Fruit fly (Drosophila melanogaster) ovary, adult (tissue): Measurements from ENCODE around the gene Dyro.

Experiments
- CG17801 ChIP-seq: fragments of 200-800 bp; optimal IDR thresholded peaks from 2 replicates; lab custom pipeline; 2019; ENCODE audit warnings: missing biosample characterization, mild to moderate bottlenecking, missing genetic modification characterization, moderate library complexity; ENCODE audit not compliant: partially characterized antibody

The Dyro gene

DNA sequence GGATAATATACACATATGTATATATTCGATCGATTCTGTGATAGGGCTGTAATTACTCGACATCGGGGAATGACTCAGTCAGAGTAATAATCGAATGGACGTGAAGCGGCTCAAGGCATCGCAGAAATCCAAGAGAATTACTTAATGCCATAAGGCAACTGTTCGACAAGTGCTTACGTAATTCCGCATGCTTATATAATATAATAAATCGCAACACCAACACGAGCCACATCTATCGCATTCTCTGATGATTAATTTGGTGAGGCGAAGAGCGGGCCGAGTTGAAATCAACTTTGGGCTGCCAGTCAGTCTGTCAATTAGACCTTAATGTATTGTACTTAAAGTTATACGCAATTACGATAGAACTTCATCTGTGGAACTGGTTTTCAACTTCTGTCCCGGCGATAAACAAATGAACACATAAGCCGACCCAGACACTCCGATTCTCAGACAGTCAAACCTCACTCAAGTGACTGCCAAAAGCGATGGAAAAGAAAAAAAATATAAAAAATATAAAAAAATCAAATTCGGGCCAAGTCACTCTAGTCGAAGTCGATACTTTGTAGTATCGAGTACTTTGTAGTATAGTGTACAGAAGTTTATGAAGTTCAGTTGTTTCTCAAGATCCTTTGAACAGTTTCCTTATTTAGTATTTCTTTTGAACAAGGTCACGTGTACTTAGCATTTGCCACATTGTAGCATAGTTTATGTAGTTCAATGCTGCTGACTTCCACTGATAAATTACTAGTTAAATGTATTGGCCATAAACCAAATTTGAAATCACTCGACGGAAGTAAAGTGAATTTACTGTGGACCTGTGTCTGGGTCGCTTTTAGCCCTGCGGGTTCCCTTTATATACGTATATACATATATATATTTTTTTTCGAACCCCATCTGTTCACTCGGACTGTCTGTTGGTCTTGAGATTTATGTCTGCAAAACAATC, 26.7 kb upstream of the Dyro start:
- no peak for TF ChIP-seq CG17801 (GFP tag; lab: Kevin White, UChicago)

DNA sequence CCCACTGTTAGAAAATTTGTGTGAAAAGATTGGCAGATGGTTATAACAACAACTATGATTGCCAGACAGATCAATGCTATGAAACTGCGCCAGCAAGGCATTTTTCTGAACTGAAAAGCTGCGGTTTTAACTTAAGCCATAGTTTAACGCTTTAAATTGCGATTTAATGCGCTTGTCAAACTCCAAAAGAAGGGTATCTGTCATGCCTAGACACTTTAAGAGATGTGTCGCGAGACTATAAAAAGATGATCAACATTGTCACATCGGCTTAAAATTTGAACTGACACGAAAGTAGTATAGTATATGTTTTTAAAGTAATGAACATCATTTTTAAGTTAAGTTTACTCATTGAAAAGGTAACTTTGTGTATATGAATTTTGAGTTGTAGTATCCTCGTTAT, 25.9 kb upstream of the Dyro start, which contains the start of gene CG6168:
Gene CG6168 (minus strand): TSS at position 101 of the 400 bp plus-strand sequence.
- no peak for TF ChIP-seq CG17801 (GFP tag; lab: Kevin White, UChicago)

DNA sequence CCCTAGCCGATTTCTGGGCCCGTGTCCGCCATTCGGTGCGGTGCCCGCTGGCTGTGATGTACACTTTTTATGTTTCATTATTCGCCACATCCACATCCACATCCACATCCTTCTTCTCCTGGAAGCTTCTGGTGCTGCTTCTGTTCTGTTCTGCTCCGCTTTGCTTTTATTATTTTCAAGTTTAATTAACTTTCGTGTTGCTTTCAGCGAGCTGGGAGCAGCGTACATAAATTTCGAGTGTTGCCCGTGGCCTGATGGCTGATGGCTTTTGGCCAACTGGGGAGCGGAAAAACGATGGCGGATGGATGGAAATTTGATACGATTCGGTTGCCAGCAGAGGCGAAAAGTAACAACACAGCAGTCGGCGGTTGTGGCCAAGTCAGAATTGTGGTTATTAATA, 24.4 kb upstream of the Dyro start:
- TF ChIP-seq CG17801 (GFP tag; lab: Kevin White, UChicago), result no peak

DNA sequence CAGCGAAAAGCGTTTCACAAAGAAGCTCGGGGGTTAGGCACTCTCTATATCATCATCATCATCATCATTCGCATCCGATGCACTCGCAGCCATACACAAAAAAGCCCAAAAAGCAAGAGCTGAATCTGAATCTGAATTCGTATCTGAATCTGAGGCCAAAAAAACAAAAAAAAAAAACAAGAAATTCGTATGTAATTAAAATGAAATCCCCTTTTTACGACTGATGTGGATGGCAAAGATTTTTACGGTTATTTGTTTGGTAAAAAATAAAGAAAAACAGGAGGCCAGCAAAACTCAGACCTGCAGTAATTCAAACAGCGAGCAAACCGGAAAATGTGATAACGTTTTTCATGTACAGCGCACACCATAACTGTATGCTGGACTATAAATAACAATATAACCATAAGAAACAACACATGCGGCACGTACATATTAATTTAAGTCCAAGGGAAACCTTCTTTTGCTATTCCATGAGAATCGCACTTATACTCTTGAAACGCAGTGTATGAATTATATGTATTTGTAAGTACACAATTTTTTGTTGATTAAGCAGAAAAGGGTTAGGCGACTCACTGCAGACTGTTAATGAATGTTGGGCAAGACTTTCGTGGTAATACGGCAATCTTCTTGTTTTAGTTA, 22.9 kb upstream of the Dyro start:
- TF ChIP-seq CG17801 (GFP tag; lab: Kevin White, UChicago), result peak; percentile 92

DNA sequence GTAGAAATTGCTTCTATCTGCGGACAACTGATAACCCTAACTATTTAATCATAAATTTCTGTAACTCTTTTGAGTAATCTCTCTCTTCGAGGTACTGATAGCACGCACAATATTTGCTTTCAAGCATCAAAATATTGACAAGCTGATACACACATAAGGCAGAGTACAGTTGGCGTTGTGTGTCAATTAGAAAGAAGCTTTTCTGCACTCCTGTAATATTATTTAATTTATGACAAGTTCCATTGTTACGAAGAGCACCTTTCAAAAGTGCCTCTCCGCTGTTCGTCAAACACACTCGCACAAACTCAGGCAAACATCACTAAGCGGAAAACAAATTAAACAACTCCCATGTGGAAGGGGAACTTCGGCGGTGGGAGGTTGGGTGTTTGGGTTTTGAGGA, 21.7 kb upstream of the Dyro start:
- TF ChIP-seq CG17801 (GFP tag; lab: Kevin White, UChicago), result no peak

DNA sequence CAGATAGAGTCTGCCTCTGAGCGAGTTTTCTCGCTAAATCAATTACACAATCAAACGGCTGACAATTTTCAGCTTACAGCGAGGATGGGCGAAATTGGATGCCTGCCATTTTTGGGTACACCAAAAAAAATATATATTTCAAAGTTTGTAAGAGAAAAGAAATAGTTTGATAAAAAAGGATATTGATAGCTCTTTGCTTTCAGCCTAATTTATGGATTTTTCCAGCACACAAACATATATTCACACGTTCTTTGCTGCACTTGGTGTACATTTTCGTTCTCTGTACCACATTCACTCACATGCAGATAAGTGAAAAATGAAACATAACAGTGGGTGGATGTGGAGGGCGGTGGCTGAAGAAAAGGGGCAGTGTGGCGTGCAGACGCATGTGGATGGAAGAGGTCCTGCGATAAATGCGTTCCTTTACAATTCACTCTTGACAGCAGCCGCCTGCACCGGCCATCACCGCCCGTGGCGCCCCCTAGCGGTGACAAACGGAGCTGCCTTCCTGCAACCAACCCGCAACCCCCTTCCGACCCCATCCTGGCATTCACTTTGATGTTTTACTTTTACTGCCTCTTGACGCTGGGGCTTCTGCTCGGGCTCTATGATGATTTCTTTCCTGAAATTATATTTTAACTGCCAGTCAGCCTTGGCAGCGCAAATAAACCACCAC, 19.3 kb upstream of the Dyro start:
- TF ChIP-seq CG17801 (GFP tag; lab: Kevin White, UChicago), result no peak

DNA sequence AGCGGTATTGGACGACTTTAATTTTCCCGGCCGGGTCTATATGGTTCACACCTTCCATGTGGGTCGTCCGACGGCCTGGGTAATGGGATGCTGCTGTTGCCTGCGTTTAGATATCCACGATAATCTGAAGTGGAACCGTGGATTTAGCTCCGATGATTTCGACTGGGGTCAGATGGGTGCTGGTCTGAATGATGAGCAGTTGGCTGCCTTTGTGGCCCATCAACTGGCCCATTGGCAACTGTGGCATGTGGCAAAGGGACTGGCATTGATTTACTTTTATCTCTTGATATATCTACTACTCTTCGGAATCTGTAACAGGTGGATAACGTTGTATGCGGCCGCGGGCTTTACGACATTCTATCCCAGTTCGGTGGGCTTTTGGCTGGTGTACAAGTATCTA, 17.0 kb upstream of the Dyro start:
- TF ChIP-seq CG17801 (GFP tag; lab: Kevin White, UChicago), result no peak

DNA sequence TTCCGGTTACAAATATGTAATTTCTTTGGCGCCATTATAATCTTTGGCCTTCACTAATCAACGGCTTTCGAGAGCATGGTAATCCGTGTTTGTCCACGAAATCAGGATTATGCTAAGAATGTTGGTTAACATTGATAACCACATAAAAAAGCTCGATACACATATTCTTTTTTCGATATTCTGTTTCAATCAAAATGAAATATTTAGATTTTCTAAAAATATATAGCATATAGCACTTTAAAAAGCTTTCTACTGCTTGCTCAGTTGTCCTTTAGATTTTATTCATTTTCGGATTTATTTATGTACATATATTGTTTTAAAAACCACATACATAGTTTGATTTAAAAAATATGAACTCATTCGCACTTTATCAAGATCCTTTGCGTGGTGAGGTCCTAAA, 15.7 kb upstream of the Dyro start, which contains the start of gene CG7573:
Gene CG7573 (plus strand): TSS at position 301 of the 400 bp plus-strand sequence.
- no peak for TF ChIP-seq CG17801 (GFP tag; lab: Kevin White, UChicago)

DNA sequence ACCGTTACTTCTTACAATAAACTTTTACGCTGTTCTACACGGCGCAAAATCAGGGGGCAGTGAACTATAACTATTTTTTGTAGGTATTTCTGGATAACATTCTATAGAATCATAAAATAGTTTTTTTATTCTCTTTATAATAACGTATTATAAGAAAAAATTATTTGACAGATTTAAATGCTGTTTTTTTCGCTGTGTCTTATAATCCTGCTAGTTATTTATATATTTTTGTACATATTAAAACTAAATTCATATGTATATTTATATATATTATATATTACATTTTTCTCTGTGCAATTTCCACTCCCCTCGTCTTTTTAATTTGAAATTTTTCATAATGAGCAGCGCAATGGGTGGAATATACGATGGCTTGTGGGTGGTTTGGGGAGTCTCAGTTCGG, 15.0 kb upstream of the Dyro start:
- no peak for TF ChIP-seq CG17801 (GFP tag; lab: Kevin White, UChicago)

DNA sequence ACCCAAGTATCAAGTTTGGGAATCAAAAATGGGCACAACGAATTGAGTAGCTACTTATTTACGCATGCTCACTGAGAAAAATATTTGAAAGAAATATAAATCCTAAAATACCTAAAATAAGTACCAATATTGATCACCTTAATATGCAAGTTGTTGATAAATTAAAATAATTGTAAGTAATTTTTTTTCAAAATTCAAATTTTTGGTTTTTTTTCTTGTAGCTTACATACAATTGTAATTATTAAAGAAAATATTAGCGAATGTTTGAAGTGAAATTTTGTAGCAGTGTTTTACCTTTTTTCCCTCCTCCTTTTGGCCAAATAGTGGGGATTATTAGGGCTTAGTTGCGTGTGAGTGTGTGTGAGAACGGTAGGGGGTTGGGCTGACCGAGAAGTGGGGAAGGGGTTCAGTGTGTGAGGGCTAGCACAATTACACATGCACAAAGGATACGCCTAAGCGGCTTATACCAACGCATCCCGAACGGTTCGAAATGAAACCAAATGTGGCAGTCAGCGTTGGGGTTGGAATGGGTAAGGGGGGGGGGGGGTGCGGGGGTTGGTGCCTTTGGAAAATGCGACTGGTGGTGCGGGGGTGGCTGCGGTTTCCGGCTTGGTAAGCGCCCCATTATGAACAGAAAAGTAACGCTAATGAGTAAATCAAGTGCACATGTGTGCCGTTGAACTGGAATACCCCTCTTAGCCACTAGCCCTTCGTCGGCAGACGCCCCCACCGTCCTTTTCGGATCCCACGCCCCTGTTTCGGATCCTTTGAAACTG, 14.2 kb upstream of the Dyro start:
- TF ChIP-seq CG17801 (GFP tag; lab: Kevin White, UChicago), result no peak

DNA sequence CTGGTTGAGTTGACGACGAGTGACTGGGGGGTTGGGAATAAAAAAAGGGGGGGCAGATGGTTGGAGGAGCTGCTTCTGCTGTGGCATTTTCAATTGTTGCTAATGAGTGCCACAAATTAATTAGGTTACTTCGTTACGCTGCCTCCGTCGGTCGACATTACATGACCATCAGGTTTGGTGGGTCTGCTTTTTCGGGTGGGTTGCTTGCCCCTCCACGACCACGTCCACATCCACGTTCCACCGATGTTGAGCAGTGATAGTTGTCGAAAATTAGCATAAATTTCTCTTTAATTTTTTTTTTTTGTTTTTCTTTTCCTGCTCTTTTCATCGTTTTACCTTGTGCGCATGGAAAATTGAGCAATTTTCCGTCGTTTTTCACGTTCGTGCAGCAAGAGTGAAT, 12.8 kb upstream of the Dyro start:
- TF ChIP-seq CG17801 (GFP tag; lab: Kevin White, UChicago), result no peak

DNA sequence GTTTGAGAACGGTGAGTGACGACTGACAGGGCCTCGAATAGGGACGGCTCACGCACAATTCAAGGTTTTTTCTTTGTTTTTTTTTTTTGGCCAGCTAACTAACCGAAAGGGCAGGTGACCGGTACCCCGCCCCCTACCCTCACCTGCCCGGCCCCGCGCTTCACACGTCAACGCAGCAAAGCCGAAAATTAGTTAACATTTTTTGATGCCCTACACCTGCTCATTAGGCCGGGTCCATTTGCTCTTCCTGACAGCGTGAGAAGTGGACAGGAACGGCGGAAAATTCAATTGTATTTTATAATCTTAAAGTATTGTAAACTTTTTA, 11.3 kb upstream of the Dyro start:
- no peak for TF ChIP-seq CG17801 (GFP tag; lab: Kevin White, UChicago)

DNA sequence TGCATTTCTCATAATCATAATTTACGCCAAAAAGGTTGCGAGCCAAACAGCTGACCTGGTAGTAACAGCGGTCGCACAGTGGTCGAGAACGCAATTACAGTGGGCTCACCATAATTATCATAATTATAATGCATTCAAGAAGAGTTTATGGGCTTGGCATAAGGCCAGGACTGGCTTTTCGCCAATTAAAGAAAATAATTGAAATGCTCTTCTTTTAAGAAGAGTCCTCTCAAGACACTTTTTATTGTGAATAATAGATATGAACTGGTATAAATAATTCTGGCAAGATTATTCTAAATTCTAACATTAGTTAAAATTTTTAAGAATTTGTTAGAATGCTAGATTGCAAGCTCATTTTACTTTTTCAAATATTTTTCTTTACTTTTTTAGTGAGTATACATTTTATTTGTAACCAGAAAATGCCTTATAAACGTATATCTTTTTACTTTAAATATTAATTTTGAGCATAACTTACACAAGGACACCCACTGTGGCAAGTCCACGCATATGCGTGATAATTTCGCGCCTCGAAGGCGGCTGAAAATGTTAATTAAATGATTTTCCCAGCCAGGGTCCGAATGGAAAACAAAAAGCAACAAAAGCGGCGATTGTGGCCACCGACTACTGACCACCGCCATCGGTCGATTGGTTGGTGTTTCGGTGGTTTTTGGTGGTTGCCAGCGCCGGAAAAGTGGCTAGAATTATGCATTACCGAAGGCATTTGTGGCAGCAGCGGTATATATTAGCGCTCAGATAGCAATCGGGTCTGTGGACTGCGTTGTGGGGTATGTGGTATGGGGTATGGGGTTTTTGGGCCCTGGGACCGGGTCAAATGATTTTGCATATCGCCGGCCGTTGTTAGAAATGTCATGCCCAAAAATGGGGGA, 10.7 kb upstream of the Dyro start:
- TF ChIP-seq CG17801 (GFP tag; lab: Kevin White, UChicago), result no peak

DNA sequence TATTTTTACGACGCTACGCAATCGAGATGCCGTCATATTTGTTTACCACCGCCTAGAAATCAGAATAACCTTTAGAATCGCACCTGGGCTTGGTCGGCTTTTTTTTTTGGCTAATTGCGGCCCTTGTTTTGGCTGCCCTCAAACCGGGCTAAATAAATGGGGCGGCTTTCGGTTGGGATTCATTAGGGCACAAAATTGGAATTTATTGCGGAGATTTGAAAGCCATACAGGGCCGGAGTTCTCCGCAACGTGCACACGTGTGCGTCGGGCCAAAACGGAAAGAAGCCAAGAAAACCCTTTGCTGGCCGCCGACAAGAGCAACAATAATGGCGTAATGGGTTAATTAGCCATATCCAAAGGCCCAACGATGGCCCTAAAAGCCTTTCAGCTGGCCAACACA, 9.6 kb upstream of the Dyro start:
- TF ChIP-seq CG17801 (GFP tag; lab: Kevin White, UChicago), result no peak
